Worm (Caenorhabditis elegans) whole organism, L3 larva: Measurements from ENCODE around the gene rde-11.
A peak's percentile ranks its signal among the peaks of the same experiment; 100 is the strongest.

Source experiments
- R02D3.7 ChIP-seq: fragments of 150-350 bp; optimal IDR thresholded peaks from 2 replicates; lab custom pipeline; 2014; ENCODE audit warnings: missing biosample characterization, missing genetic modification characterization
- ama-1 ChIP-seq: fragments of 150-350 bp; optimal IDR thresholded peaks from 2 replicates; lab custom pipeline; 2018
- ceh-16 ChIP-seq: sonication (generic microtip); optimal IDR thresholded peaks from 2 replicates; lab custom pipeline; 2017; ENCODE audit warnings: missing biosample characterization, missing genetic modification characterization
- ceh-82 ChIP-seq: fragments of 150-350 bp; optimal IDR thresholded peaks from 2 replicates; lab custom pipeline; 2014; ENCODE audit warnings: missing biosample characterization, missing genetic modification characterization
- ceh-9 ChIP-seq: sonication (generic microtip); optimal IDR thresholded peaks from 2 replicates; lab custom pipeline; 2018; ENCODE audit warnings: missing biosample characterization, missing genetic modification characterization
- daf-12 ChIP-seq: fragments of 150-350 bp; optimal IDR thresholded peaks from 2 replicates; lab custom pipeline; 2014; ENCODE audit warnings: missing biosample characterization, missing genetic modification reagents, missing genetic modification characterization
- egl-27 ChIP-seq: sonication (generic microtip); optimal IDR thresholded peaks from 4 replicates; lab custom pipeline; 2017; ENCODE audit warnings: missing biosample characterization, missing genetic modification reagents, missing genetic modification characterization
- egl-5 ChIP-seq: fragments of 150-350 bp; optimal IDR thresholded peaks from 2 replicates; lab custom pipeline; 2017; ENCODE audit warnings: missing biosample characterization, missing genetic modification reagents, missing genetic modification characterization, inconsistent platforms
- elt-1 ChIP-seq: fragments of 150-350 bp; optimal IDR thresholded peaks from 2 replicates; lab custom pipeline; 2014; ENCODE audit warnings: missing biosample characterization, missing genetic modification characterization
- elt-2 ChIP-seq: sonication (generic microtip); optimal IDR thresholded peaks from 2 replicates; lab custom pipeline; 2016; ENCODE audit warnings: missing genetic modification reagents, mild to moderate bottlenecking, missing genetic modification characterization, missing compliant biosample characterization
- elt-3 ChIP-seq, 3 experiments: fragments of 150-350 bp in 1 of 3; sonication (generic microtip) in 2 of 3; optimal IDR thresholded peaks; 2 replicates in 2 of 3; 4 replicates in 1 of 3; lab custom pipeline; 2014 to 2017; ENCODE audit warnings: missing biosample characterization in 3 of 3, missing genetic modification characterization in 3 of 3
- fkh-10 ChIP-seq: sonication (generic microtip); optimal IDR thresholded peaks from 2 replicates; lab custom pipeline; 2017; ENCODE audit warnings: missing biosample characterization, missing genetic modification reagents, missing genetic modification characterization
- fos-1 ChIP-seq: fragments of 150-350 bp; optimal IDR thresholded peaks from 2 replicates; lab custom pipeline; 2014; ENCODE audit warnings: missing biosample characterization, missing genetic modification characterization
- hmg-11 ChIP-seq: sonication (generic microtip); optimal IDR thresholded peaks from 2 replicates; lab custom pipeline; 2016; ENCODE audit warnings: missing genetic modification characterization, missing compliant biosample characterization
- jun-1 ChIP-seq: fragments of 150-350 bp; optimal IDR thresholded peaks from 2 replicates; lab custom pipeline; 2014; ENCODE audit warnings: missing biosample characterization, missing genetic modification reagents, missing genetic modification characterization
- lin-15B ChIP-seq: fragments of 150-350 bp; optimal IDR thresholded peaks from 2 replicates; lab custom pipeline; 2014; ENCODE audit warnings: missing biosample characterization, missing genetic modification characterization
- lin-39 ChIP-seq: fragments of 150-350 bp; optimal IDR thresholded peaks from 2 replicates; lab custom pipeline; 2018; ENCODE audit warnings: missing biosample characterization, missing genetic modification reagents, missing genetic modification characterization
- lsy-12 ChIP-seq: sonication (generic microtip); optimal IDR thresholded peaks from 2 replicates; lab custom pipeline; 2016; ENCODE audit warnings: mild to moderate bottlenecking, missing genetic modification characterization, missing compliant biosample characterization
- mdl-1 ChIP-seq: fragments of 150-350 bp; optimal IDR thresholded peaks from 2 replicates; lab custom pipeline; 2014; ENCODE audit warnings: missing biosample characterization, missing genetic modification characterization
- mml-1 ChIP-seq: fragments of 150-350 bp; sonication (generic microtip); optimal IDR thresholded peaks from 3 replicates; lab custom pipeline; 2014; ENCODE audit warnings: missing biosample characterization, missing genetic modification characterization
- nfya-1 ChIP-seq: sonication (generic microtip); optimal IDR thresholded peaks from 2 replicates; lab custom pipeline; 2017; ENCODE audit warnings: missing genetic modification characterization, mild to moderate bottlenecking, missing compliant biosample characterization, antibody characterized with exemption, moderate library complexity; ENCODE audit not compliant: insufficient read depth
- nhr-11 ChIP-seq: fragments of 150-350 bp; optimal IDR thresholded peaks from 2 replicates; lab custom pipeline; 2014; ENCODE audit warnings: missing biosample characterization, missing genetic modification characterization
- nhr-25 ChIP-seq: sonication (generic microtip); optimal IDR thresholded peaks from 2 replicates; lab custom pipeline; 2017; ENCODE audit warnings: missing biosample characterization, missing genetic modification characterization
- nhr-28 ChIP-seq: fragments of 150-350 bp; optimal IDR thresholded peaks from 2 replicates; lab custom pipeline; 2014; ENCODE audit warnings: missing biosample characterization, missing genetic modification characterization
- nhr-43 ChIP-seq: sonication (generic microtip); optimal IDR thresholded peaks from 2 replicates; lab custom pipeline; 2016; ENCODE audit warnings: mild to moderate bottlenecking, missing genetic modification characterization, missing compliant biosample characterization; ENCODE audit not compliant: poor library complexity, severe bottlenecking
- nhr-67 ChIP-seq: fragments of 150-350 bp; optimal IDR thresholded peaks from 2 replicates; lab custom pipeline; 2014; ENCODE audit warnings: missing biosample characterization, missing genetic modification characterization
- nhr-77 ChIP-seq: fragments of 150-350 bp; optimal IDR thresholded peaks from 2 replicates; lab custom pipeline; 2014; ENCODE audit warnings: missing biosample characterization, missing genetic modification characterization
- pha-4 ChIP-seq: fragments of 150-350 bp; optimal IDR thresholded peaks from 2 replicates; lab custom pipeline; 2014; ENCODE audit warnings: missing biosample characterization, missing genetic modification reagents, missing genetic modification characterization
- pqm-1 ChIP-seq: fragments of 150-350 bp; optimal IDR thresholded peaks from 2 replicates; lab custom pipeline; 2017; ENCODE audit warnings: missing biosample characterization, missing genetic modification characterization, inconsistent platforms
- sea-2 ChIP-seq: fragments of 150-350 bp; sonication (generic microtip); optimal IDR thresholded peaks from 4 replicates; lab custom pipeline; 2014; ENCODE audit warnings: missing biosample characterization, missing genetic modification reagents, missing genetic modification characterization
- skn-1 ChIP-seq: fragments of 150-350 bp; optimal IDR thresholded peaks from 2 replicates; lab custom pipeline; 2014; ENCODE audit warnings: missing biosample characterization, missing genetic modification characterization
- snpc-4 ChIP-seq: fragments of 150-350 bp; optimal IDR thresholded peaks from 2 replicates; lab custom pipeline; 2014; ENCODE audit warnings: missing biosample characterization, missing genetic modification characterization
- tbx-2 ChIP-seq: sonication (generic microtip); optimal IDR thresholded peaks from 2 replicates; lab custom pipeline; 2016; ENCODE audit warnings: mild to moderate bottlenecking, missing genetic modification characterization, missing compliant biosample characterization
- unc-39 ChIP-seq: sonication (generic microtip); optimal IDR thresholded peaks from 4 replicates; lab custom pipeline; 2017; ENCODE audit warnings: missing biosample characterization, missing genetic modification characterization
- unc-62 ChIP-seq: fragments of 150-350 bp; sonication (generic microtip); optimal IDR thresholded peaks from 4 replicates; lab custom pipeline; 2014; ENCODE audit warnings: missing biosample characterization, missing genetic modification reagents, missing genetic modification characterization
- ztf-11 ChIP-seq: fragments of 150-350 bp; optimal IDR thresholded peaks from 2 replicates; lab custom pipeline; 2014; ENCODE audit warnings: missing biosample characterization, missing genetic modification characterization
- ztf-4 ChIP-seq: fragments of 150-350 bp; optimal IDR thresholded peaks from 2 replicates; lab custom pipeline; 2014; ENCODE audit warnings: missing biosample characterization, missing genetic modification characterization

rde-11 gene

ce11 chrIV:13104900-13105299 lies at the start of gene rde-11:
rde-11 (plus strand) TSS chrIV:13105200.
- TF ChIP-seq nhr-43 (tag; lab: Kevin White, UChicago) (no peak), elt-3 (tag; optimal IDR thresholded peaks at IDR 0.05; lab: Kevin White, UChicago) (no peak), mml-1 (no peak), snpc-4 (tag; lab: Kevin White, UChicago) (no peak), elt-2 (tag; lab: Kevin White, UChicago) (no peak), unc-62 (no peak), R02D3.7 (tag; lab: Kevin White, UChicago) (no peak), ceh-9 (no peak), ceh-16 (tag; lab: Kevin White, UChicago) (no peak), ama-1 (lab: Kevin White, UChicago) (no peak), lin-15B (tag; lab: Kevin White, UChicago) (no peak), nhr-77 (tag; lab: Kevin White, UChicago) (no peak), nhr-25 (tag; lab: Kevin White, UChicago) (no peak)

- TF ChIP-seq snpc-4 (tag; lab: Kevin White, UChicago) (no peak), nhr-11 (tag; lab: Kevin White, UChicago) (no peak), pha-4 (tag; lab: Kevin White, UChicago) (no peak), R02D3.7 (tag; lab: Kevin White, UChicago) (no peak), ceh-82 (tag; lab: Kevin White, UChicago) (no peak), nhr-43 (tag; lab: Kevin White, UChicago) (no peak), jun-1 (tag; lab: Kevin White, UChicago) (no peak), pqm-1 (tag; lab: Kevin White, UChicago) (no peak), nhr-28 (tag; lab: Kevin White, UChicago) (no peak), nhr-25 (tag; lab: Kevin White, UChicago) (no peak), egl-27 (no peak), nfya-1 (tag; lab: Kevin White, UChicago) (no peak), ztf-11 (tag; lab: Kevin White, UChicago) (no peak), fos-1 (no peak)
Measured at ce11 chrIV:13056026-13056425, 49.0 kb upstream of the rde-11 start, which contains the start of gene scl-1. scl-1 (plus strand) TSS chrIV:13056326.

- TF ChIP-seq jun-1 (tag; lab: Kevin White, UChicago) (peak; percentile 96), elt-3 (tag; optimal IDR thresholded peaks at IDR 0.05; lab: Kevin White, UChicago) (no peak), lin-15B (tag; lab: Kevin White, UChicago) (no peak), snpc-4 (tag; lab: Kevin White, UChicago) (no peak), mdl-1 (tag; lab: Kevin White, UChicago) (no peak), nhr-28 (tag; lab: Kevin White, UChicago) (no peak), pha-4 (tag; lab: Kevin White, UChicago) (peak; percentile 73), nhr-43 (tag; lab: Kevin White, UChicago) (no peak), fkh-10 (GFP tag; lab: Kevin White, UChicago) (no peak), skn-1 (tag; lab: Kevin White, UChicago) (peak; percentile 19), ceh-82 (tag; lab: Kevin White, UChicago) (no peak), elt-2 (tag; lab: Kevin White, UChicago) (peak; percentile 99), pqm-1 (tag; lab: Kevin White, UChicago) (peak; percentile 99), daf-12 (tag; lab: Kevin White, UChicago) (no peak), nhr-67 (tag; lab: Kevin White, UChicago) (no peak)
Measured at ce11 chrIV:13057418-13057817, 47.6 kb upstream of the rde-11 start, which contains the start of gene scl-2. scl-2 (plus strand) TSS chrIV:13057710.

ce11 chrIV:13059284-13059683 lies 45.7 kb upstream of the rde-11 start, which contains the start of gene scl-3:
scl-3 (plus strand) TSS chrIV:13059584.
- TF ChIP-seq elt-3 (tag; optimal IDR thresholded peaks at IDR 0.05; lab: Kevin White, UChicago) = no peak
- TF ChIP-seq mml-1 = no peak
- TF ChIP-seq skn-1 (tag; lab: Kevin White, UChicago) = no peak
- no peak for TF ChIP-seq ama-1 (lab: Kevin White, UChicago)
- TF ChIP-seq unc-62 = no peak
- TF ChIP-seq tbx-2 (tag; lab: Kevin White, UChicago) = no peak
- no peak for TF ChIP-seq unc-39 (tag; lab: Kevin White, UChicago)
- TF ChIP-seq daf-12 (tag; lab: Kevin White, UChicago) = no peak
- TF ChIP-seq nhr-67 (tag; lab: Kevin White, UChicago) = no peak
- TF ChIP-seq egl-5 = no peak

- no peak for TF ChIP-seq elt-1 (tag; lab: Kevin White, UChicago)
- no peak for TF ChIP-seq snpc-4 (tag; lab: Kevin White, UChicago)
- TF ChIP-seq jun-1 (tag; lab: Kevin White, UChicago) = no peak
- TF ChIP-seq lsy-12 (tag; lab: Kevin White, UChicago) = no peak
- TF ChIP-seq ceh-9 = no peak
- TF ChIP-seq unc-62 = no peak
- TF ChIP-seq mdl-1 (tag; lab: Kevin White, UChicago) = no peak
- TF ChIP-seq nhr-28 (tag; lab: Kevin White, UChicago) = no peak
- no peak for TF ChIP-seq lin-39
- no peak for TF ChIP-seq ztf-4 (tag; lab: Kevin White, UChicago)
- no peak for TF ChIP-seq pha-4 (tag; lab: Kevin White, UChicago)
- no peak for TF ChIP-seq egl-5
- no peak for TF ChIP-seq elt-2 (tag; lab: Kevin White, UChicago)
- no peak for TF ChIP-seq hmg-11
- TF ChIP-seq nhr-11 (tag; lab: Kevin White, UChicago) = no peak
- TF ChIP-seq sea-2 (GFP tag; lab: Kevin White, UChicago) = no peak
- TF ChIP-seq fkh-10 (GFP tag; lab: Kevin White, UChicago) = no peak
Measured at ce11 chrIV:13063714-13064113, 41.3 kb upstream of the rde-11 start, which contains the start of gene scl-5. scl-5 (plus strand) TSS chrIV:13064014.
